Worm (Caenorhabditis elegans): Measurements from ENCODE around the gene pgp-13.

The pgp-13 gene

ce11 chrX:12701963-12702362, 36.6 kb upstream of the pgp-13 start, which contains the start of gene nhr-214 (continued):
- TF ChIP-seq madf-8 (GFP tag; conservative IDR thresholded peaks at IDR 0.05) (no peak), sea-2 (GFP tag; IDR thresholded peaks at IDR 0.05) (no peak), ztf-18 (tag; optimal IDR thresholded peaks at IDR 0.05) (no peak), K12H6.12 (tag; optimal IDR thresholded peaks at IDR 0.05) (no peak)

- TF ChIP-seq lsl-1 (GFP tag; optimal IDR thresholded peaks at IDR 0.05) (no peak), ztf-28 (GFP tag; IDR thresholded peaks at IDR 0.05) (no peak), B0019.2 (GFP tag; conservative IDR thresholded peaks at IDR 0.05) (no peak)
Observed at ce11 chrX:12702713-12703112, 35.8 kb upstream of the pgp-13 start.

ce11 chrX:12704721-12705120, 33.8 kb upstream of the pgp-13 start, which contains the start of gene nhr-272:
Gene nhr-272, minus strand, starts transcription at chrX:12704821.
- TF ChIP-seq nhr-80 (tag; optimal IDR thresholded peaks at IDR 0.05) (no peak), nfya-1 (tag; optimal IDR thresholded peaks at IDR 0.05; ENCODE audit: borderline replicate concordance, insufficient read depth) (no peak), hlh-12 (tag; optimal IDR thresholded peaks at IDR 0.05) (no peak), dox-1 (GFP tag; IDR thresholded peaks at IDR 0.05) (no peak), ztf-25 (GFP tag; IDR thresholded peaks at IDR 0.05) (no peak), ztf-18 (tag; optimal IDR thresholded peaks at IDR 0.05) (no peak)

ce11 chrX:12712353-12712752, 26.2 kb upstream of the pgp-13 start, which contains the start of gene rgs-2:
Gene rgs-2, plus strand, starts transcription at chrX:12712653.
- TF ChIP-seq K12H6.12 (tag; optimal IDR thresholded peaks at IDR 0.05), result no peak
- no peak for TF ChIP-seq lin-54 (GFP tag; optimal IDR thresholded peaks at IDR 0.05)
- TF ChIP-seq lir-1 (GFP tag; conservative IDR thresholded peaks at IDR 0.05), result no peak
- no peak for TF ChIP-seq madf-8 (GFP tag; conservative IDR thresholded peaks at IDR 0.05)
- TF ChIP-seq F52B5.7 (tag; optimal IDR thresholded peaks at IDR 0.05), result no peak
- no peak for TF ChIP-seq Y56A3A.18 (GFP tag; IDR thresholded peaks at IDR 0.05)
- TF ChIP-seq sdz-38 (tag; optimal IDR thresholded peaks at IDR 0.05), result no peak
- no peak for TF ChIP-seq lin-35 (GFP tag; optimal IDR thresholded peaks at IDR 0.05)
- TF ChIP-seq D2030.7 (GFP tag; IDR thresholded peaks at IDR 0.05), result no peak

ce11 chrX:12713014-12713413, 25.5 kb upstream of the pgp-13 start:
- no peak for TF ChIP-seq F52B5.7 (tag; optimal IDR thresholded peaks at IDR 0.05)
- TF ChIP-seq attf-6 (GFP tag; IDR thresholded peaks at IDR 0.05), result no peak
- TF ChIP-seq let-607 (tag; optimal IDR thresholded peaks at IDR 0.05), result no peak
- no peak for TF ChIP-seq pbrm-1 (GFP tag; IDR thresholded peaks at IDR 0.05)
- no peak for TF ChIP-seq nfya-2 (GFP tag; IDR thresholded peaks at IDR 0.05)
- no peak for TF ChIP-seq ceh-100 (GFP tag; IDR thresholded peaks at IDR 0.05)
- no peak for TF ChIP-seq F37B4.10 (GFP tag; IDR thresholded peaks at IDR 0.05)
- TF ChIP-seq mel-28 (tag; optimal IDR thresholded peaks at IDR 0.05; ENCODE audit: borderline replicate concordance), result no peak
- TF ChIP-seq die-1 (tag; optimal IDR thresholded peaks at IDR 0.05), result no peak
- no peak for TF ChIP-seq madf-10 (tag; optimal IDR thresholded peaks at IDR 0.05)
- TF ChIP-seq snpc-1.1 (tag; optimal IDR thresholded peaks at IDR 0.05; ENCODE audit: insufficient read depth), result no peak
- no peak for TF ChIP-seq rpc-1 (optimal IDR thresholded peaks at IDR 0.05)
- no peak for TF ChIP-seq rpc-1 (tag; optimal IDR thresholded peaks at IDR 0.05)
- no peak for TF ChIP-seq lin-54 (GFP tag; optimal IDR thresholded peaks at IDR 0.05)
- no peak for TF ChIP-seq lag-1 (GFP tag; IDR thresholded peaks at IDR 0.05)
- no peak for TF ChIP-seq lin-35 (GFP tag; optimal IDR thresholded peaks at IDR 0.05)
- TF ChIP-seq nfyb-1 (GFP tag; IDR thresholded peaks at IDR 0.05), result no peak
- TF ChIP-seq nhr-90 (tag; optimal IDR thresholded peaks at IDR 0.05), result no peak
- TF ChIP-seq let-526 (GFP tag; IDR thresholded peaks at IDR 0.05), result no peak
- no peak for TF ChIP-seq zim-3 (tag; optimal IDR thresholded peaks at IDR 0.05)
- TF ChIP-seq rec-8 (tag; optimal IDR thresholded peaks at IDR 0.05), result no peak
